Worm (Caenorhabditis elegans) whole organism, young adult: ENCODE measurements around the gene clec-2.

Experiments
- B0336.3 ChIP-seq: fragments of 200-800 bp; sonication (Bioruptor generic); IDR thresholded peaks from 2 replicates; pipeline ENCODE4 v1.3.6; 2022; ENCODE audit warnings: missing genetic modification characterization, missing compliant biosample characterization
- Y53G8AR.9 ChIP-seq: fragments of 200-800 bp; sonication (Bioruptor generic); conservative IDR thresholded peaks from 2 replicates; pipeline ENCODE4 v1.3.6; 2022; ENCODE audit warnings: missing genetic modification reagents, missing genetic modification characterization, missing compliant biosample characterization
- egl-18 ChIP-seq: fragments of 200-800 bp; sonication (Bioruptor generic); IDR thresholded peaks from 2 replicates; pipeline ENCODE4 v1.3.6; 2022; ENCODE audit warnings: missing genetic modification reagents, missing genetic modification characterization, missing compliant biosample characterization
- fkh-3 ChIP-seq: sonication (generic microtip); optimal IDR thresholded peaks from 2 replicates; lab custom pipeline; 2016; ENCODE audit warnings: mild to moderate bottlenecking, missing genetic modification characterization, missing compliant biosample characterization
- madf-8 ChIP-seq: fragments of 200-800 bp; sonication (Bioruptor generic); conservative IDR thresholded peaks from 2 replicates; pipeline ENCODE4 v1.3.6; 2022; ENCODE audit warnings: missing genetic modification reagents, missing genetic modification characterization, missing compliant biosample characterization
- nhr-90 ChIP-seq: sonication (generic microtip); optimal IDR thresholded peaks from 2 replicates; lab custom pipeline; 2016; ENCODE audit warnings: missing genotype, mild to moderate bottlenecking, missing genetic modification characterization, missing compliant biosample characterization
- pbrm-1 ChIP-seq: fragments of 200-800 bp; sonication (Bioruptor generic); IDR thresholded peaks from 2 replicates; pipeline ENCODE4 v1.3.6; 2022; ENCODE audit warnings: missing genetic modification reagents, missing genetic modification characterization, missing compliant biosample characterization
- sdz-38 ChIP-seq: sonication (generic microtip); optimal IDR thresholded peaks from 2 replicates; lab custom pipeline; 2016; ENCODE audit warnings: missing genotype, missing genetic modification characterization, missing compliant biosample characterization
- snpc-3.4 ChIP-seq: sonication (generic microtip); optimal IDR thresholded peaks from 2 replicates; lab custom pipeline; 2017; ENCODE audit warnings: missing genetic modification characterization, mild to moderate bottlenecking, missing compliant biosample characterization, antibody characterized with exemption, moderate library complexity, missing genotype, missing genetic modification reagents
- sptf-2 ChIP-seq: fragments of 200-800 bp; sonication (Bioruptor generic); optimal IDR thresholded peaks from 2 replicates; lab custom pipeline; 2018; ENCODE audit warnings: mild to moderate bottlenecking, missing genetic modification characterization, missing compliant biosample characterization
- tbp1 ChIP-seq: fragments of 200-800 bp; sonication (Bioruptor generic); optimal IDR thresholded peaks from 2 replicates; lab custom pipeline; 2018; ENCODE audit warnings: mild to moderate bottlenecking, missing genetic modification characterization, missing compliant biosample characterization
- ztf-26 ChIP-seq: sonication (generic microtip); optimal IDR thresholded peaks from 2 replicates; lab custom pipeline; 2017; ENCODE audit warnings: missing genetic modification characterization, missing compliant biosample characterization

DNA sequence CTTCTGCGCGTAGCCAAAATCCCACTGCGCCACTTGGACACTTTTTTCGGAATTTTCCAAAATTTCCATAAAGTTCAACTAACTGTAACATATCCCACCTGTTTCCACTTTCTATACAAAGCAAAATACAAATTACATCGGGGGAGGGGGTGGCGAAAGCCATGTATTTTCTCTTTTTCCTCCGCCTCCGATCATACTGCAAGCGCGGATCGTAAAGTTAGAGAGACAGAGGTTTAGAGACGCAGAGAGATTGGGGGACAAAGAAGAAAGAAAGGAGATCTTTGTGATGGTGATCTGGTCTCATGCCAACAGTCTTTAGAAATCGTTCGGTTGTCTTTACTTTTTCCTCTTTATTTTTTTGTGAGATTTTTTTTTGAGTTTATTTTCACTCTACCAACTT is 5.0 kb upstream of the clec-2 start:
- no peak for TF ChIP-seq egl-18 (GFP tag; lab: Robert Waterston, UW)
- TF ChIP-seq Y53G8AR.9 (GFP tag; lab: Robert Waterston, UW), result no peak
- TF ChIP-seq fkh-3 (tag; lab: Kevin White, UChicago), result no peak
- no peak for TF ChIP-seq madf-8 (GFP tag; lab: Robert Waterston, UW)
- no peak for TF ChIP-seq tbp1 (GFP tag; lab: Kevin White, UChicago)
- no peak for TF ChIP-seq nhr-90 (tag; lab: Kevin White, UChicago)
- TF ChIP-seq sptf-2 (GFP tag; lab: Kevin White, UChicago), result no peak
- TF ChIP-seq ztf-26 (tag; lab: Kevin White, UChicago), result no peak
- TF ChIP-seq pbrm-1 (GFP tag; lab: Robert Waterston, UW), result no peak
- TF ChIP-seq B0336.3 (GFP tag; lab: Robert Waterston, UW), result no peak
- no peak for TF ChIP-seq snpc-3.4 (tag; lab: Kevin White, UChicago)
- TF ChIP-seq sdz-38 (tag; lab: Kevin White, UChicago), result no peak
